Worm (Caenorhabditis elegans) whole organism, mixed stage, embryonic: ENCODE measurements around the gene prp-9.

Source experiments
- blmp-1 ChIP-seq: fragments of 150-350 bp; optimal IDR thresholded peaks from 2 replicates; lab custom pipeline; 2014; ENCODE audit warnings: missing biosample characterization, missing genetic modification characterization
- elt-1 ChIP-seq: sonication (generic microtip); optimal IDR thresholded peaks from 2 replicates; lab custom pipeline; 2017; ENCODE audit warnings: missing genetic modification characterization, mild to moderate bottlenecking, missing compliant biosample characterization, antibody characterized with exemption, moderate library complexity, borderline replicate concordance; ENCODE audit not compliant: insufficient read depth
- hlh-1 ChIP-seq: fragments of 150-350 bp; optimal IDR thresholded peaks from 2 replicates; lab custom pipeline; 2014; ENCODE audit warnings: missing biosample characterization, missing genetic modification reagents, missing genetic modification characterization
- lsy-2 ChIP-seq: fragments of 150-350 bp; optimal IDR thresholded peaks from 2 replicates; lab custom pipeline; 2014; ENCODE audit warnings: missing biosample characterization, missing genetic modification characterization
- nhr-237 ChIP-seq: fragments of 150-350 bp; optimal IDR thresholded peaks from 2 replicates; lab custom pipeline; 2014; ENCODE audit warnings: missing biosample characterization, missing genetic modification characterization
- nhr-28 ChIP-seq: fragments of 150-350 bp; optimal IDR thresholded peaks from 2 replicates; lab custom pipeline; 2014; ENCODE audit warnings: missing biosample characterization, missing genetic modification characterization
- pha-4 ChIP-seq: fragments of 150-350 bp; optimal IDR thresholded peaks from 2 replicates; lab custom pipeline; 2018; ENCODE audit warnings: missing biosample characterization, missing genetic modification reagents, missing genetic modification characterization
- sem-2 ChIP-seq: fragments of 200-800 bp; sonication (Bioruptor generic); optimal IDR thresholded peaks from 2 replicates; lab custom pipeline; 2018; ENCODE audit warnings: mild to moderate bottlenecking, missing genetic modification characterization, missing compliant biosample characterization
- snpc-4 ChIP-seq: fragments of 150-350 bp; optimal IDR thresholded peaks from 2 replicates; lab custom pipeline; 2014; ENCODE audit warnings: missing biosample characterization, missing genetic modification characterization
- sptf-1 ChIP-seq: sonication (generic microtip); optimal IDR thresholded peaks from 2 replicates; lab custom pipeline; 2017; ENCODE audit warnings: mild to moderate bottlenecking, missing genetic modification characterization, moderate library complexity, missing compliant biosample characterization
- unc-39 ChIP-seq: fragments of 150-350 bp; optimal IDR thresholded peaks from 2 replicates; lab custom pipeline; 2014; ENCODE audit warnings: missing biosample characterization, missing genetic modification characterization
- ztf-11 ChIP-seq: fragments of 150-350 bp; optimal IDR thresholded peaks from 2 replicates; lab custom pipeline; 2014; ENCODE audit warnings: missing biosample characterization, missing genetic modification characterization

ce11 chrII:8562002-8562401, 36.8 kb upstream of the prp-9 start, which contains the start of gene F54C9.14:
- no peak for TF ChIP-seq snpc-4 (tag; lab: Kevin White, UChicago)
- no peak for TF ChIP-seq ztf-11 (tag; lab: Kevin White, UChicago)
- TF ChIP-seq nhr-237 = no peak
- no peak for TF ChIP-seq sptf-1
- TF ChIP-seq unc-39 (tag; lab: Kevin White, UChicago) = no peak
- no peak for TF ChIP-seq blmp-1 (tag; lab: Kevin White, UChicago)
- TF ChIP-seq pha-4 (tag; lab: Kevin White, UChicago) = no peak
- no peak for TF ChIP-seq elt-1
- no peak for TF ChIP-seq lsy-2 (tag; lab: Kevin White, UChicago)
- no peak for TF ChIP-seq nhr-28 (tag; lab: Kevin White, UChicago)
- no peak for TF ChIP-seq sem-2 (GFP tag; lab: Kevin White, UChicago)
- TF ChIP-seq hlh-1 (tag; lab: Kevin White, UChicago) = no peak
